Worm (Caenorhabditis elegans): ENCODE measurements around the gene F29A7.3.

Gene F29A7.3

DNA sequence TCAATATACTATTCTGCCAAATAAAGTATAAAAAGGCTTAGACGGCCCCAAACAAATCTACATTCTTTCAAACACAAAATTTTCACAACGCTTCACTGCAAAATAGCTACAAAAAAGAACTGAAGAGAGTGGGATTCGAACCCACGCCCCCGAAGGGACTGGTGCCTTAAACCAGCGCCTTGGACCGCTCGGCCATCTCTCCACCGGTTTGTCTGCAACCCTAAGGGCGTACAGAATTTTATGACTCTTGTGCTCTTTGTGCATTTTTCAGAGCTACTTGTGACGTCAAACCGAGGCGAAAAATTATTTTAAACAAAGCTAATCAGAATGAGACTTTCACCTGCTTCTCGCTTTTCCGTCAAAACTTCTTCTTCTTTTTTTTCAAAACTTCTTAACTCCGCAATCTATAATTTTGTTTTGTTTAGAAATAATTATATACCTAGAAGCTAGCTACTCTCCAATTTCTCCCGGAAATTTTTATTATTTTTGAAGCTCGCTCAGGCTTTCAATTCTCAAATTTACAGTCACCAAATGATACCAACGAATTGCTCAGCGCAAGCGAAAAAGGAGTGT is 16.9 kb upstream of the F29A7.3 start, which contains the start of gene T05A8.8 (continued):
- TF ChIP-seq hmg-1.1 (GFP tag; IDR thresholded peaks at IDR 0.05): no peak
- no peak for TF ChIP-seq hlh-11 (tag; optimal IDR thresholded peaks at IDR 0.05)
- TF ChIP-seq gei-8 (GFP tag; optimal IDR thresholded peaks at IDR 0.05): no peak
- no peak for TF ChIP-seq ceh-44 (GFP tag; IDR thresholded peaks at IDR 0.05)
- TF ChIP-seq unc-39 (tag; optimal IDR thresholded peaks at IDR 0.05): no peak
- 0 out of 2 replicates have a peak, but pooled peaks have one; percentile 35 for TF ChIP-seq vab-7 (GFP tag; IDR thresholded peaks at IDR 0.05)
- TF ChIP-seq nhr-48 (tag; optimal IDR thresholded peaks at IDR 0.05): no peak
- TF ChIP-seq dmd-9 (GFP tag; IDR thresholded peaks at IDR 0.05): no peak
- 0 out of 2 replicates have a peak, but pooled peaks have one; percentile 34 for TF ChIP-seq Y75B8A.6 (GFP tag; IDR thresholded peaks at IDR 0.05)
- TF ChIP-seq lin-29 (GFP tag; IDR thresholded peaks at IDR 0.05): no peak
- TF ChIP-seq hif-1 (tag; optimal IDR thresholded peaks at IDR 0.05): no peak
- no peak for TF ChIP-seq dmd-6 (GFP tag; IDR thresholded peaks at IDR 0.05)
- no peak for TF ChIP-seq ceh-32 (tag; optimal IDR thresholded peaks at IDR 0.05; ENCODE audit: poor library complexity)
- no peak for TF ChIP-seq mdl-1 (tag; optimal IDR thresholded peaks at IDR 0.05)
- no peak for TF ChIP-seq daf-19 (GFP tag; conservative IDR thresholded peaks at IDR 0.05)
- no peak for TF ChIP-seq lir-3 (tag; optimal IDR thresholded peaks at IDR 0.05)
- TF ChIP-seq zip-11 (GFP tag; IDR thresholded peaks at IDR 0.05): no peak
- no peak; the same call in 1 of the 2 replicates for TF ChIP-seq lin-38 (GFP tag; IDR thresholded peaks at IDR 0.05)
- TF ChIP-seq F26F4.8 (GFP tag; conservative IDR thresholded peaks at IDR 0.05): peak; percentile 70; the same call in 1 of the 2 replicates
- TF ChIP-seq dmd-8 (GFP tag; IDR thresholded peaks at IDR 0.05): 0 out of 2 replicates have a peak, but pooled peaks have one; percentile 5
- TF ChIP-seq fos-1 (tag; optimal IDR thresholded peaks at IDR 0.05): no peak
- no peak for TF ChIP-seq aha-1 (tag)
- TF ChIP-seq ces-1 (GFP tag; optimal IDR thresholded peaks at IDR 0.05): no peak
- TF ChIP-seq Y105C5A.15 (GFP tag; IDR thresholded peaks at IDR 0.05): no peak
- TF ChIP-seq lim-7 (GFP tag; IDR thresholded peaks at IDR 0.05): 0 out of 2 replicates have a peak, but pooled peaks have one; percentile 48
- no peak for TF ChIP-seq duxl-1 (tag; optimal IDR thresholded peaks at IDR 0.05; ENCODE audit: poor library complexity)
- no peak for TF ChIP-seq set-16 (GFP tag; IDR thresholded peaks at IDR 0.05)
- no peak for TF ChIP-seq php-3 (GFP tag; IDR thresholded peaks at IDR 0.05)
- TF ChIP-seq dpl-1 (GFP tag; optimal IDR thresholded peaks at IDR 0.05): no peak
- TF ChIP-seq spr-1 (tag; optimal IDR thresholded peaks at IDR 0.05): no peak
- TF ChIP-seq arid-1 (GFP tag; conservative IDR thresholded peaks at IDR 0.05): no peak
- TF ChIP-seq skn-1 (tag; optimal IDR thresholded peaks at IDR 0.05): no peak
- TF ChIP-seq snpc-4 (tag; optimal IDR thresholded peaks at IDR 0.05): no peak
- TF ChIP-seq tra-1 (GFP tag; IDR thresholded peaks at IDR 0.05): no peak
- 0 out of 4 replicates have a peak, but pooled peaks have one; percentile 27 to 41 for TF ChIP-seq madf-5 (GFP tag; IDR thresholded peaks at IDR 0.05)

DNA sequence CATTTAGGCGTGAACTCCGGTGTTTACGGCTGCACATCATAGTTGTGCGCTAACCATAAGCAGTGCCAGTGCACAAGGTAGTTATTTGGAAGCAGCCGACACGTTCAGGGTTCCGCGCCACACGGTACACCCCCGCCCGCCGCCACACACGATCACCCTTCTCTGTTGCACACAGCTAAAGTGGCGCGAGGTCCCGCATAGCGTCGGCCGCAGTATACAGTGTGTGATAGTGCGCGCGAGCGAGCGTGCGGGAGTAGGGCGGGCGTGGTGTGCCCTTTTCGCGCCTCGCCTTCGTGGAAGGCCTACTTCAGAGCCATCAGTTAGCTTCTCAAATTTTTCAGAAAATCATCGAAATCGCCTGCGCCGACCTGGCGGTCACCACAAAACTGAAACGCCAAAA is 16.2 kb upstream of the F29A7.3 start:
- no peak for TF ChIP-seq daf-8 (GFP tag; IDR thresholded peaks at IDR 0.05)
- no peak for TF ChIP-seq ztf-11 (tag; optimal IDR thresholded peaks at IDR 0.05)
- peak; percentile 82 for TF ChIP-seq set-16 (GFP tag; IDR thresholded peaks at IDR 0.05)
- no peak for TF ChIP-seq mdl-1 (tag; optimal IDR thresholded peaks at IDR 0.05)
- peak; percentile 34; the same call in 1 of the 2 replicates for TF ChIP-seq lim-7 (GFP tag; IDR thresholded peaks at IDR 0.05)
- TF ChIP-seq php-3 (GFP tag; IDR thresholded peaks at IDR 0.05): 0 out of 2 replicates have a peak, but pooled peaks have one; percentile 12
- 0 out of 2 replicates have a peak, but pooled peaks have one; percentile 19 for TF ChIP-seq lin-29 (GFP tag; IDR thresholded peaks at IDR 0.05)

DNA sequence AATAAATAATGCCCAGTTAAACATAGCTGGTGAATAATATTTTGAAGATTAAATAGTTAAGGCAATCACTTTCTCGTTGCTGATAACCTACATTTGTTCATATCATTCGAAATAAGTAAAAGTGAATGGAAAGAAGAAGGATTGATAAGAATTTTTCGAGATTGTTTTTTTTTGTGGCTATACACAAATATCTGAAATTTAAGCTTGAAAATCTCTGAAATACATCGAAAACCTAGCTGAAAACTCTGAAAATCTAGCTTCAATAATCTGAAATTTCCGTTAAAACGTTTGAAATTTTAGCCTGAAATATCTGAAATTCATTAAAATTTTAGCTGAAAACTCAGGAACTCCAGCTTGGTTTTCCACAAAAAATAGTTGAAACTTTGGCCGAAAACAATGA is 13.5 kb upstream of the F29A7.3 start, which contains the start of gene T05A8.6:
TSS of gene T05A8.6 (minus strand) at position 101 of the 400 bp plus-strand sequence.
- TF ChIP-seq ceh-28 (tag; optimal IDR thresholded peaks at IDR 0.05): no peak
- no peak for TF ChIP-seq attf-4 (tag; optimal IDR thresholded peaks at IDR 0.05)
- no peak for TF ChIP-seq lin-39 (tag; optimal IDR thresholded peaks at IDR 0.05)
- TF ChIP-seq mdl-1 (tag; optimal IDR thresholded peaks at IDR 0.05): no peak
- TF ChIP-seq jun-1 (tag; optimal IDR thresholded peaks at IDR 0.05): no peak
- TF ChIP-seq pha-4 (GFP tag; IDR thresholded peaks at IDR 0.05): no peak
- TF ChIP-seq pha-4 (tag; optimal IDR thresholded peaks at IDR 0.05): no peak
- TF ChIP-seq nhr-25 (tag; optimal IDR thresholded peaks at IDR 0.05; ENCODE audit: borderline replicate concordance, insufficient read depth): no peak
- no peak for TF ChIP-seq zfp-3 (GFP tag; conservative IDR thresholded peaks at IDR 0.05)
- no peak for TF ChIP-seq D1046.2 (GFP tag; IDR thresholded peaks at IDR 0.05)
- no peak for TF ChIP-seq lsy-2 (tag; optimal IDR thresholded peaks at IDR 0.05)
- no peak for TF ChIP-seq rbr-2 (tag; optimal IDR thresholded peaks at IDR 0.05)
- TF ChIP-seq ceh-62 (tag; optimal IDR thresholded peaks at IDR 0.05): no peak
- no peak for TF ChIP-seq ceh-20 (GFP tag; IDR thresholded peaks at IDR 0.05)

All from whole organism, L4 larva.